Fruit fly (Drosophila melanogaster) whole organism, embryonic: ENCODE measurements around the gene CG31445.

ENCODE experiments used
- Bdp1 ChIP-seq: fragments of 200-800 bp; sonication (Bioruptor generic); optimal IDR thresholded peaks from 3 replicates; lab custom pipeline; 2016; ENCODE audit warnings: missing biosample characterization, missing genetic modification characterization
- CG10959 ChIP-seq: fragments of 200-800 bp; sonication (Bioruptor generic); IDR thresholded peaks from 2 replicates; pipeline ENCODE4 v1.3.6; 2022; ENCODE audit warnings: missing biosample characterization, missing genetic modification characterization
- CG10979 ChIP-seq: fragments of 200-800 bp; sonication (Bioruptor generic); optimal IDR thresholded peaks from 2 replicates; lab custom pipeline; 2018; ENCODE audit warnings: missing biosample characterization, mild to moderate bottlenecking, missing genetic modification characterization, moderate library complexity
- CG15011 ChIP-seq: fragments of 200-800 bp; sonication (Bioruptor generic); optimal IDR thresholded peaks from 3 replicates; lab custom pipeline; 2018; ENCODE audit warnings: missing biosample characterization, mild to moderate bottlenecking, missing genetic modification characterization
- CG15073 ChIP-seq: fragments of 200-800 bp; sonication (Bioruptor generic); optimal IDR thresholded peaks from 2 replicates; lab custom pipeline; 2016; ENCODE audit warnings: missing biosample characterization, missing genetic modification characterization
- CG1529 ChIP-seq: fragments of 200-800 bp; sonication (Bioruptor generic); optimal IDR thresholded peaks from 3 replicates; lab custom pipeline; 2018; ENCODE audit warnings: missing biosample characterization, missing genetic modification characterization
- CG16779 ChIP-seq: fragments of 200-800 bp; sonication (Bioruptor generic); IDR thresholded peaks from 2 replicates; pipeline ENCODE4 v1.3.6; 2022; ENCODE audit warnings: missing biosample characterization, missing genetic modification characterization
- CG16815 ChIP-seq: fragments of 200-800 bp; sonication (Bioruptor generic); optimal IDR thresholded peaks from 3 replicates; lab custom pipeline; 2017; ENCODE audit warnings: missing biosample characterization, mild to moderate bottlenecking, missing genetic modification characterization
- CG16863 ChIP-seq: fragments of 200-800 bp; sonication (Bioruptor generic); optimal IDR thresholded peaks from 3 replicates; lab custom pipeline; 2016; ENCODE audit warnings: missing biosample characterization, missing genetic modification characterization
- CG17186 ChIP-seq: fragments of 200-800 bp; sonication (Bioruptor generic); optimal IDR thresholded peaks from 3 replicates; lab custom pipeline; 2017; ENCODE audit warnings: missing biosample characterization, missing genetic modification reagents, missing genetic modification characterization
- CG17385 ChIP-seq: fragments of 200-800 bp; sonication (Bioruptor generic); optimal IDR thresholded peaks from 3 replicates; lab custom pipeline; 2018; ENCODE audit warnings: missing biosample characterization, mild to moderate bottlenecking, missing genetic modification characterization
- CG17912 ChIP-seq: fragments of 200-800 bp; sonication (Bioruptor generic); optimal IDR thresholded peaks from 2 replicates; lab custom pipeline; 2018; ENCODE audit warnings: missing biosample characterization, mild to moderate bottlenecking, missing genetic modification characterization
- CG18476 ChIP-seq: fragments of 200-800 bp; sonication (Bioruptor generic); optimal IDR thresholded peaks from 2 replicates; lab custom pipeline; 2016; ENCODE audit warnings: missing biosample characterization, mild to moderate bottlenecking, missing genetic modification characterization
- CG3281 ChIP-seq: fragments of 200-800 bp; sonication (Bioruptor generic); optimal IDR thresholded peaks from 3 replicates; lab custom pipeline; 2017; ENCODE audit warnings: missing biosample characterization, mild to moderate bottlenecking, missing genetic modification characterization
- CG4404 ChIP-seq: fragments of 200-800 bp; sonication (Bioruptor generic); IDR thresholded peaks from 2 replicates; pipeline ENCODE4 v1.3.6; 2022; ENCODE audit warnings: missing biosample characterization, missing genetic modification characterization
- CG7839 ChIP-seq: fragments of 200-800 bp; sonication (Bioruptor generic); optimal IDR thresholded peaks from 3 replicates; lab custom pipeline; 2018; ENCODE audit warnings: missing biosample characterization, mild to moderate bottlenecking, missing genetic modification characterization, moderate library complexity
- Chrac-16 ChIP-seq: fragments of 200-800 bp; sonication (Bioruptor generic); optimal IDR thresholded peaks from 3 replicates; lab custom pipeline; 2016; ENCODE audit warnings: missing biosample characterization, missing genetic modification characterization
- HLH54F ChIP-seq: fragments of 200-800 bp; sonication (Bioruptor generic); optimal IDR thresholded peaks from 3 replicates; lab custom pipeline; 2016; ENCODE audit warnings: missing biosample characterization, missing genetic modification characterization
- Hmx ChIP-seq: fragments of 200-800 bp; sonication (Bioruptor generic); optimal IDR thresholded peaks from 2 replicates; lab custom pipeline; 2016; ENCODE audit warnings: missing biosample characterization, missing genetic modification characterization
- Hr39 ChIP-seq: fragments of >200 bp; optimal IDR thresholded peaks from 2 replicates; lab custom pipeline; 2017
- MTF-1 ChIP-seq: fragments of 200-800 bp; sonication (Bioruptor generic); optimal IDR thresholded peaks from 2 replicates; lab custom pipeline; 2018; ENCODE audit warnings: missing biosample characterization, mild to moderate bottlenecking, missing genetic modification characterization, borderline replicate concordance
- Meics ChIP-seq: fragments of 200-800 bp; sonication (Bioruptor generic); optimal IDR thresholded peaks from 2 replicates; lab custom pipeline; 2017; ENCODE audit warnings: missing biosample characterization, mild to moderate bottlenecking, missing genetic modification characterization
- Mes4 ChIP-seq: fragments of 200-800 bp; sonication (Bioruptor generic); optimal IDR thresholded peaks from 2 replicates; lab custom pipeline; 2016; ENCODE audit warnings: missing biosample characterization, missing genetic modification characterization
- PHDP ChIP-seq: fragments of 200-800 bp; sonication (Bioruptor generic); optimal IDR thresholded peaks from 3 replicates; lab custom pipeline; 2018; ENCODE audit warnings: missing biosample characterization, mild to moderate bottlenecking, missing genetic modification characterization, moderate library complexity
- Pdp1 ChIP-seq, 2 experiments: fragments of 200-800 bp; sonication (Bioruptor generic); optimal IDR thresholded peaks; 3 replicates each; lab custom pipeline; 2016; ENCODE audit warnings: missing biosample characterization in 2 of 2, missing genetic modification characterization in 2 of 2, mild to moderate bottlenecking in 1 of 2, moderate library complexity in 1 of 2
- ac ChIP-seq: fragments of 200-800 bp; sonication (Bioruptor generic); optimal IDR thresholded peaks from 3 replicates; lab custom pipeline; 2017; ENCODE audit warnings: missing biosample characterization, mild to moderate bottlenecking, missing genetic modification characterization
- aop ChIP-seq: fragments of 200-800 bp; sonication (Bioruptor generic); IDR thresholded peaks from 2 replicates; pipeline ENCODE4 v1.3.6; 2022; ENCODE audit warnings: missing biosample characterization, missing genetic modification characterization
- ase ChIP-seq: fragments of 200-800 bp; sonication (Bioruptor generic); IDR thresholded peaks from 3 replicates; pipeline ENCODE4 v1.3.6; 2022; ENCODE audit warnings: missing biosample characterization, missing genetic modification characterization
- ash1 ChIP-seq: fragments of 200-800 bp; sonication (Bioruptor generic); optimal IDR thresholded peaks from 2 replicates; lab custom pipeline; 2018; ENCODE audit warnings: missing biosample characterization, mild to moderate bottlenecking, missing genetic modification characterization
- cato ChIP-seq: fragments of 200-800 bp; sonication (Bioruptor generic); optimal IDR thresholded peaks from 2 replicates; lab custom pipeline; 2016; ENCODE audit warnings: missing biosample characterization, missing genetic modification characterization, borderline replicate concordance
- da ChIP-seq: fragments of 200-800 bp; sonication (Bioruptor generic); optimal IDR thresholded peaks from 2 replicates; lab custom pipeline; 2016; ENCODE audit warnings: missing biosample characterization, missing genetic modification characterization
- dan ChIP-seq: fragments of 200-800 bp; sonication (Bioruptor generic); IDR thresholded peaks from 2 replicates; pipeline ENCODE4 v1.3.6; 2022; ENCODE audit warnings: missing biosample characterization, missing genetic modification characterization
- dmrt11E ChIP-seq: fragments of 200-800 bp; sonication (Bioruptor generic); optimal IDR thresholded peaks from 3 replicates; lab custom pipeline; 2018; ENCODE audit warnings: missing biosample characterization, mild to moderate bottlenecking, missing genetic modification characterization, moderate library complexity
- dpn ChIP-seq, 2 experiments: fragments of 200-800 bp; sonication (Bioruptor generic); optimal IDR thresholded peaks; 3 replicates each; lab custom pipeline; 2016; ENCODE audit warnings: missing biosample characterization in 2 of 2, missing genetic modification characterization in 2 of 2
- fd64A ChIP-seq: fragments of 200-800 bp; sonication (Bioruptor generic); optimal IDR thresholded peaks from 3 replicates; lab custom pipeline; 2018; ENCODE audit warnings: missing biosample characterization, mild to moderate bottlenecking, missing genetic modification characterization
- gcm ChIP-seq: fragments of 200-800 bp; sonication (Bioruptor generic); optimal IDR thresholded peaks from 2 replicates; lab custom pipeline; 2019; ENCODE audit warnings: missing biosample characterization, mild to moderate bottlenecking, missing genetic modification characterization, moderate library complexity
- gem ChIP-seq: fragments of 200-800 bp; sonication (Bioruptor generic); optimal IDR thresholded peaks from 2 replicates; lab custom pipeline; 2019; ENCODE audit warnings: missing biosample characterization, mild to moderate bottlenecking, missing genetic modification characterization, moderate library complexity
- hkb ChIP-seq, 2 experiments: fragments of 200-800 bp in 1 of 2; fragments of >200 bp in 1 of 2; sonication (Bioruptor generic) in 1 of 2; IDR thresholded peaks in 1 of 2; optimal IDR thresholded peaks in 1 of 2; 2 replicates each; pipeline versions ENCODE4 v1.3.6 to Lab custom; 2017 to 2022; ENCODE audit warnings: missing biosample characterization in 1 of 2, missing genetic modification characterization in 1 of 2
- nerfin-2 ChIP-seq: fragments of 200-800 bp; sonication (Bioruptor generic); IDR thresholded peaks from 2 replicates; pipeline ENCODE4 v1.3.6; 2022; ENCODE audit warnings: missing biosample characterization, missing genetic modification characterization; ENCODE audit not compliant: partially characterized antibody
- pan ChIP-seq, 4 experiments: fragments of >200 bp in 3 of 4; fragments of 200-800 bp in 1 of 4; sonication (Bioruptor generic) in 1 of 4; optimal IDR thresholded peaks in 3 of 4; IDR thresholded peaks in 1 of 4; 2 replicates each; pipeline versions ENCODE4 v1.3.6 to Lab custom; 2017 to 2022; ENCODE audit warnings: missing biosample characterization in 2 of 4, missing genetic modification characterization in 2 of 4, mixed read lengths in 1 of 4
- pb ChIP-seq: fragments of 200-800 bp; sonication (Bioruptor generic); optimal IDR thresholded peaks from 3 replicates; lab custom pipeline; 2016; ENCODE audit warnings: missing biosample characterization, missing genetic modification characterization
- peb ChIP-seq: fragments of 200-800 bp; sonication (Bioruptor generic); IDR thresholded peaks from 2 replicates; pipeline ENCODE4 v1.3.6; 2022; ENCODE audit warnings: missing biosample characterization, missing genetic modification characterization
- sc ChIP-seq, 3 experiments: fragments of >200 bp in 2 of 3; fragments of 200-800 bp in 1 of 3; sonication (Bioruptor generic) in 1 of 3; optimal IDR thresholded peaks; 2 replicates in 2 of 3; 3 replicates in 1 of 3; lab custom pipeline; 2017; ENCODE audit warnings: mild to moderate bottlenecking in 1 of 3, missing biosample characterization in 1 of 3, missing genetic modification characterization in 1 of 3, missing genetic modification reagents in 1 of 3
- shn ChIP-seq: fragments of 200-800 bp; sonication (Bioruptor generic); optimal IDR thresholded peaks from 3 replicates; lab custom pipeline; 2016; ENCODE audit warnings: missing biosample characterization, missing genetic modification characterization
- slbo ChIP-seq: fragments of 200-800 bp; sonication (Bioruptor generic); IDR thresholded peaks from 2 replicates; pipeline ENCODE4 v1.3.6; 2022; ENCODE audit warnings: missing biosample characterization, missing genetic modification characterization
- slp2 ChIP-seq: fragments of 200-800 bp; sonication (Bioruptor generic); optimal IDR thresholded peaks from 2 replicates; lab custom pipeline; 2016; ENCODE audit warnings: missing biosample characterization, missing genetic modification characterization
- sna ChIP-seq: fragments of 200-800 bp; sonication (Bioruptor generic); IDR thresholded peaks from 2 replicates; pipeline ENCODE4 v1.3.6; 2022; ENCODE audit warnings: missing biosample characterization, missing genetic modification characterization; ENCODE audit not compliant: partially characterized antibody
- tin ChIP-seq: fragments of 200-800 bp; sonication (Bioruptor generic); optimal IDR thresholded peaks from 3 replicates; lab custom pipeline; 2016; ENCODE audit warnings: missing biosample characterization, missing genetic modification characterization
- tll ChIP-seq, 2 experiments: fragments of 200-800 bp in 1 of 2; fragments of >200 bp in 1 of 2; sonication (Bioruptor generic) in 1 of 2; optimal IDR thresholded peaks; 2 replicates each; lab custom pipeline; 2017 to 2019; ENCODE audit warnings: missing biosample characterization in 2 of 2, missing genetic modification characterization in 2 of 2, mild to moderate bottlenecking in 1 of 2, moderate library complexity in 1 of 2

The CG31445 gene

dm6 chr3R:29274590-29274989, 30.0 kb upstream of the CG31445 start (continued):
- TF ChIP-seq pan (optimal IDR thresholded peaks at IDR 0.05; lab: Kevin White, UChicago) (no peak), pan (GFP tag; optimal IDR thresholded peaks at IDR 0.05 in 1 of 2, IDR thresholded peaks at IDR 0.05 in 1 of 2) (peak in 1 of 2 experiments; percentile 62), CG17912 (no peak), dpn (GFP tag; optimal IDR thresholded peaks at IDR 0.05; lab: Kevin White, UChicago) (peak; percentile 52 to 57), dmrt11E (tag; lab: Kevin White, UChicago) (peak; percentile 92), PHDP (tag; lab: Kevin White, UChicago) (peak; percentile 77), tll (GFP tag; optimal IDR thresholded peaks at IDR 0.05; lab: Kevin White, UChicago) (no peak), gcm (GFP tag; lab: Kevin White, UChicago) (peak; percentile 38), CG17186 (GFP tag; lab: Kevin White, UChicago) (peak; percentile 0), CG1529 (GFP tag; lab: Kevin White, UChicago) (peak; percentile 77), tin (GFP tag; lab: Kevin White, UChicago) (peak; percentile 63), CG16863 (GFP tag; lab: Kevin White, UChicago) (peak; percentile 59), ash1 (GFP tag; lab: Kevin White, UChicago) (no peak), CG4404 (GFP tag; lab: Robert Waterston, UW) (peak; percentile 44; the same call in 1 of the 2 replicates), CG18476 (peak; percentile 47), Hr39 (lab: Kevin White, UChicago) (no peak), shn (GFP tag; lab: Kevin White, UChicago) (peak; percentile 20), ac (GFP tag; lab: Kevin White, UChicago) (no peak), CG3281 (GFP tag; lab: Kevin White, UChicago) (peak; percentile 12), peb (GFP tag; lab: Robert Waterston, UW) (peak; percentile 39; the same call in 1 of the 2 replicates), Hmx (GFP tag; lab: Kevin White, UChicago) (no peak), CG10979 (tag; lab: Kevin White, UChicago) (peak; percentile 87), CG15011 (GFP tag; lab: Kevin White, UChicago) (peak; percentile 6), fd64A (peak; percentile 17), gem (tag; lab: Kevin White, UChicago) (peak; percentile 81), sna (no peak), slp2 (GFP tag; lab: Kevin White, UChicago) (peak; percentile 50), Chrac-16 (GFP tag; lab: Kevin White, UChicago) (peak; percentile 48), pb (no peak), hkb (optimal IDR thresholded peaks at IDR 0.05; lab: Kevin White, UChicago) (no peak), hkb (GFP tag; IDR thresholded peaks at IDR 0.05; lab: Robert Waterston, UW) (peak; percentile 46; the same call in 1 of the 2 replicates), da (GFP tag; lab: Kevin White, UChicago) (peak; percentile 14), CG10959 (GFP tag; lab: Robert Waterston, UW) (no peak), Pdp1 (GFP tag; optimal IDR thresholded peaks at IDR 0.05; lab: Kevin White, UChicago) (peak; percentile 52 to 57), CG17385 (GFP tag; lab: Kevin White, UChicago) (peak; percentile 60), CG16779 (no peak), sc (optimal IDR thresholded peaks at IDR 0.05; lab: Kevin White, UChicago) (no peak), sc (GFP tag; optimal IDR thresholded peaks at IDR 0.05; lab: Kevin White, UChicago) (peak; percentile 76), MTF-1 (GFP tag; lab: Kevin White, UChicago) (peak; percentile 7), Bdp1 (peak; percentile 22), dan (no peak), ase (peak; percentile 31; the same call in 1 of the 3 replicates), CG7839 (tag; lab: Kevin White, UChicago) (peak; percentile 77), aop (GFP tag; lab: Robert Waterston, UW) (no peak), Mes4 (GFP tag; lab: Kevin White, UChicago) (peak; percentile 42), slbo (GFP tag; lab: Robert Waterston, UW) (peak; percentile 63), cato (GFP tag; lab: Kevin White, UChicago) (peak; percentile 16), CG16815 (GFP tag; lab: Kevin White, UChicago) (peak; percentile 56), CG15073 (GFP tag; lab: Kevin White, UChicago) (no peak), nerfin-2 (GFP tag; lab: Robert Waterston, UW) (no peak), Meics (GFP tag; lab: Kevin White, UChicago) (peak; percentile 25), HLH54F (peak; percentile 14)
